Worm (Caenorhabditis elegans): ENCODE data around the gene Y9C2UA.1.

Y9C2UA.1 gene

DNA sequence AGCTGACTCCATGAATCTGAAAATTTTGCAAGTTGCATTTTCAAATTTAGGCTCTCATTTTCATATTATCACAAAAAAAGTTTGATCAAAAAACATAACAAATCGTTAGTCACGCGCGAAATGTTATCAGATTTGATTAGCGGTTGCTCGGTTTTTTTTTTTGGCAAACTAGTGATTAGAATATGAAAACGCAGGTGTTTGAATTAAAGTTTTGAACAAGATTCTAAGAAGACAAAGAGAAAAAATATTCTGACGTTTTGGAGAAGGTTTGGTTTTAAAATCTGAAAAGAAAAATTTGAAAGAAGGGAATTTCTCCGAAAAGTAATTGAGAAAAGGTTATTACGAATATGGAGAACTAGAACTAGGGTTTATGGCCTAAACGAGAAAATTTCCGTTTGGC is 4.9 kb downstream of the Y9C2UA.1 start:
- TF ChIP-seq snpc-1.3 (tag; optimal IDR thresholded peaks at IDR 0.05; ENCODE audit: insufficient read depth), result no peak
- TF ChIP-seq C17E4.6 (GFP tag; IDR thresholded peaks at IDR 0.05), result no peak
- TF ChIP-seq F23B12.7 (tag; optimal IDR thresholded peaks at IDR 0.05; ENCODE audit: insufficient read depth), result no peak
- TF ChIP-seq ets-4 (GFP tag; optimal IDR thresholded peaks at IDR 0.05), result no peak
- TF ChIP-seq him-1 (tag; optimal IDR thresholded peaks at IDR 0.05), result no peak
- TF ChIP-seq F55B11.4 (tag; optimal IDR thresholded peaks at IDR 0.05; ENCODE audit: borderline replicate concordance, insufficient read depth), result no peak
- TF ChIP-seq sea-2 (GFP tag; IDR thresholded peaks at IDR 0.05), result no peak
- TF ChIP-seq xnd-1 (tag; optimal IDR thresholded peaks at IDR 0.05), result no peak

- no peak for TF ChIP-seq ceh-91 (GFP tag; IDR thresholded peaks at IDR 0.05)
- TF ChIP-seq snpc-4 (GFP tag; optimal IDR thresholded peaks at IDR 0.05), result no peak
- TF ChIP-seq snpc-4 (tag; optimal IDR thresholded peaks at IDR 0.05), result no peak
- TF ChIP-seq let-526 (GFP tag; IDR thresholded peaks at IDR 0.05), result no peak
- no peak for TF ChIP-seq xnd-1 (tag; optimal IDR thresholded peaks at IDR 0.05)
- TF ChIP-seq cebp-2 (GFP tag; IDR thresholded peaks at IDR 0.05), result no peak
- no peak for TF ChIP-seq T07F8.4 (tag; optimal IDR thresholded peaks at IDR 0.05)
- no peak for TF ChIP-seq lag-1 (GFP tag; IDR thresholded peaks at IDR 0.05)
- no peak for TF ChIP-seq aptf-3 (GFP tag; IDR thresholded peaks at IDR 0.05)
- no peak for TF ChIP-seq mel-28 (tag; optimal IDR thresholded peaks at IDR 0.05; ENCODE audit: borderline replicate concordance)
- TF ChIP-seq rpc-1 (optimal IDR thresholded peaks at IDR 0.05), result no peak
- TF ChIP-seq rpc-1 (tag; optimal IDR thresholded peaks at IDR 0.05), result no peak
- TF ChIP-seq ceh-40 (GFP tag; IDR thresholded peaks at IDR 0.05), result no peak
- TF ChIP-seq F49E8.2 (tag; optimal IDR thresholded peaks at IDR 0.05; ENCODE audit: insufficient read depth), result no peak
- no peak for TF ChIP-seq ztf-22 (GFP tag; optimal IDR thresholded peaks at IDR 0.05)
- no peak for TF ChIP-seq nhr-179 (tag; optimal IDR thresholded peaks at IDR 0.05)
- TF ChIP-seq nhr-90 (tag; optimal IDR thresholded peaks at IDR 0.05), result no peak
- no peak for TF ChIP-seq madf-6 (GFP tag; IDR thresholded peaks at IDR 0.05)
- no peak for TF ChIP-seq F22D6.2 (tag; optimal IDR thresholded peaks at IDR 0.05)
- TF ChIP-seq rec-8 (tag; optimal IDR thresholded peaks at IDR 0.05), result no peak
- TF ChIP-seq F23B12.7 (tag; optimal IDR thresholded peaks at IDR 0.05; ENCODE audit: insufficient read depth), result no peak
Observed at ce11 chrII:9145961-9146360, 6.5 kb downstream of the Y9C2UA.1 start, which contains the start of gene W07A12.4. TSS of gene W07A12.4 (plus strand) at chrII:9146261.

DNA sequence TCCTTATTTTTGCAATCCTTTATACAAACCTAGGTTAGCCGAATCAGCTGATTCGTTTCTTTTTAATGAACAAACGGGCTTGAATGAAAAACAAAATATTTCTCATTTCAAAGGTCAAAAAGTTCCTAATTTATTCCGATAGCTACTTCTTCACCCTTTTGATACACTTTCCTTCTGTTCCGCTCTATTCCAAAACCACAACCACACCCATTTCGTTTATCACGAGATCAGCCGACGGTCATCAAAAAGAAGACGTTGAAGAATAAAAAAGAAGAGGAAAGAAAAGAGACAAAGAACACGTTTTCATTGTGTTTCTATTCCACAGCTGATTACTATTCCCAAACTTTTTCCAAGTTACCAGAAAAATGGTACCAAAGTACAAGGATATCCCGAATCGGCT is 8.6 kb downstream of the Y9C2UA.1 start:
- no peak for TF ChIP-seq F57A8.1 (GFP tag; optimal IDR thresholded peaks at IDR 0.05)
- no peak for TF ChIP-seq repo-1 (tag; optimal IDR thresholded peaks at IDR 0.05)
- no peak for TF ChIP-seq lsl-1 (GFP tag; optimal IDR thresholded peaks at IDR 0.05)
- TF ChIP-seq ztf-6 (GFP tag; IDR thresholded peaks at IDR 0.05), result no peak
- no peak for TF ChIP-seq T26A5.8 (tag; optimal IDR thresholded peaks at IDR 0.05)
- no peak for TF ChIP-seq F10E7.11 (tag; optimal IDR thresholded peaks at IDR 0.05)
- no peak for TF ChIP-seq F37B4.10 (GFP tag; IDR thresholded peaks at IDR 0.05)
- TF ChIP-seq madf-6 (GFP tag; IDR thresholded peaks at IDR 0.05), result no peak
- no peak for TF ChIP-seq lsy-27 (tag; optimal IDR thresholded peaks at IDR 0.05; ENCODE audit: borderline replicate concordance, insufficient read depth)

DNA sequence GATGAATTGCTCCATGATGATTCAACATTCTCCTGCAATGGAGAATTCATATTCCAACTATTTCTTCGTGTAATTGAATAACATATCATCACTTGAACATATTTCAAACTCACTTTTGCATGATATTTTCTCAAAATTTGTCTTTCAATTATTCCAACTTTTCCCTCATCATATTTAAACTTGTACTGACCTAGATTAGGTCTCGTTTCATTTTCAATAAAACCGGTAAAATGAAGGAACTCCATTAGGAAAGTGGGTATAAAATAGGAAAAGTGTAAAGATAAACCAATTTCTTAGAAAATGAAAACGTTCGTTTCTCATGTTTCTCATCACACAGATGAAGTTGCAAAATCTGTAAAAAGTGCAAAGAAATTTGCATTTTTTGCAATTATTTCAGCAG is 12.8 kb downstream of the Y9C2UA.1 start, which contains the start of gene col-78:
col-78 (plus strand) TSS at position 301 of the 400 bp plus-strand sequence.
- TF ChIP-seq athp-1 (tag; optimal IDR thresholded peaks at IDR 0.05) (no peak), bed-1 (GFP tag; IDR thresholded peaks at IDR 0.05) (no peak), attf-3 (GFP tag; conservative IDR thresholded peaks at IDR 0.05) (no peak), ztf-26 (tag; optimal IDR thresholded peaks at IDR 0.05) (no peak), snpc-1.1 (tag; optimal IDR thresholded peaks at IDR 0.05; ENCODE audit: insufficient read depth) (no peak), attf-6 (GFP tag; IDR thresholded peaks at IDR 0.05) (no peak), xnd-1 (tag; optimal IDR thresholded peaks at IDR 0.05) (no peak), lag-1 (GFP tag; IDR thresholded peaks at IDR 0.05) (no peak), F39B2.1 (GFP tag; IDR thresholded peaks at IDR 0.05) (no peak), mel-28 (tag; optimal IDR thresholded peaks at IDR 0.05; ENCODE audit: borderline replicate concordance) (no peak), hlh-26 (GFP tag; conservative IDR thresholded peaks at IDR 0.05) (no peak), unc-130 (GFP tag; optimal IDR thresholded peaks at IDR 0.05) (no peak), Y53F4B.3 (GFP tag; IDR thresholded peaks at IDR 0.05) (no peak), unc-62 (GFP tag; optimal IDR thresholded peaks at IDR 0.05) (no peak)
